Worm (Caenorhabditis elegans): ENCODE results near the gene B0546.3.
"Not testable (repeated sequence)": the region's sequence is repeated elsewhere in the genome, so short reads cannot be mapped to it uniquely, and the experiment has no call there.

DNA sequence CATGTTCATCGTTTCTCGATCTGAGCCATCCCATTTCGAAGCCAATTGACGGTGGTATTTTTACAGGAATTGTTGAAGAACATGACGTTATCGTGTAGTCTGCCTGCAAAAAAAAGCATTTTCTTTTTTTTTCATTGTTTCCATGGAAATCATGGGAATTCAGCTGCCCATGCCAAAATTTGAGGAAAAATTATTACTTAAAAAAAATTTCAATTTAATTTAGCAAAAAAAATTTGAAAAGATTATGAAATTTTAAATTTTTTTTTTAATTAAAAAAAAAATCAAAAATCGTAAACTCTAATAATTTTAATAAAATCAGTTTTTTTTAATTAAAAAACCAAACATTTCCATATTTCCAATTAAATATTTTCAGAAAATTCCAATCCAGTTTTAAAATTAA lies 50.9 kb downstream of the B0546.3 start, which contains the start of gene F42A6.5:
- TF ChIP-seq mab-5 (tag; optimal IDR thresholded peaks at IDR 0.05); unc-62 (GFP tag; optimal IDR thresholded peaks at IDR 0.05); lsy-2 (tag; optimal IDR thresholded peaks at IDR 0.05); unc-120 (tag; optimal IDR thresholded peaks at IDR 0.05; ENCODE audit: poor library complexity, severe bottlenecking); ceh-39 (tag; optimal IDR thresholded peaks at IDR 0.05); elt-1 (tag; optimal IDR thresholded peaks at IDR 0.05; ENCODE audit: borderline replicate concordance, insufficient read depth); nhr-12 (tag; optimal IDR thresholded peaks at IDR 0.05); ztf-11 (tag; optimal IDR thresholded peaks at IDR 0.05); elt-3 (tag; optimal IDR thresholded peaks at IDR 0.05): not testable (repeated sequence)
